Fruit fly (Drosophila melanogaster) Kc167 (cell line): Measurements from ENCODE around the gene CG17230.

Experiments used
- Myc ChIP-seq: fragments of >200 bp; optimal IDR thresholded peaks from 2 replicates; lab custom pipeline; 2017; ENCODE audit warnings: missing external identifiers
- Sin3A ChIP-seq: fragments of >200 bp; optimal IDR thresholded peaks from 2 replicates; lab custom pipeline; 2018; ENCODE audit warnings: missing external identifiers
- h ChIP-seq: fragments of >200 bp; optimal IDR thresholded peaks from 3 replicates; lab custom pipeline; 2018; ENCODE audit warnings: missing external identifiers
- insv ChIP-seq: fragments of >200 bp; optimal IDR thresholded peaks from 3 replicates; lab custom pipeline; 2018; ENCODE audit warnings: missing external identifiers
- psq ChIP-seq: fragments of >200 bp; optimal IDR thresholded peaks from 2 replicates; lab custom pipeline; 2017; ENCODE audit warnings: missing external identifiers
- ttk ChIP-seq: sonication (Bioruptor generic); optimal IDR thresholded peaks from 2 replicates; lab custom pipeline; 2017; ENCODE audit warnings: missing external identifiers

Gene CG17230

DNA sequence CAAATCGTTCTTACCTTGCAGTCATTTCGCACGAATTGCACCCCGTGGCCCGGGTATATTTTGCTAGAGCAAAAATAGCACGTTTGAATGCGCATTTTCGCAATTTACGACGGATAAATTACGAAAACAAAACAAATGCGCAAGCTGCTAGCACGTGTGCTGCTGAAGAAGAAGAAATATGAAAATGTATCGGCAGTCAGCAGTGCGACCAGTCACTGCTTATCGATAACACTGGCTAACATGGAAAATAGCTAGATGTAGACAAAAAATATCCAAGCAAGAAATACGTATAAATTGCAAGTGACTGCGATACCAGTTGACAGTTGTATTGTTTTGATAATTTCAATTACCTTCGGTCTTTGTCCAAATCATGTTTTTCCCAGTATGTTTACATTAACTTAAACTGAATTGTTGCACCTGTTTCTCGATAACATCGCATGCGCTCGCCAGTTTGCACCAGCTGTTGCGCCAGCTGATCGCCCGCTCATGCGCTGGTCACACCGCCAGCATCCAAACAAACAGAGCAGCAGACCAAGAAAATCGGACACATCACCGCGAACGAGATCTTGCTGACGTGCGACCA is 6.1 kb upstream of the CG17230 start, which contains the start of the genes RpL24-like and CG5276:
Gene RpL24-like, minus strand, starts transcription at position 188 of the 583 bp plus-strand sequence.
Gene CG5276, plus strand, starts transcription at position 344 of the 583 bp plus-strand sequence.
- TF ChIP-seq Myc (lab: Kevin White, UChicago) = no peak
- TF ChIP-seq Sin3A (lab: Kevin White, UChicago) = no peak
- TF ChIP-seq insv (lab: Kevin White, UChicago) = no peak
- TF ChIP-seq h = no peak
- no peak for TF ChIP-seq ttk (lab: Kevin White, UChicago)
- no peak for TF ChIP-seq psq (lab: Kevin White, UChicago)

DNA sequence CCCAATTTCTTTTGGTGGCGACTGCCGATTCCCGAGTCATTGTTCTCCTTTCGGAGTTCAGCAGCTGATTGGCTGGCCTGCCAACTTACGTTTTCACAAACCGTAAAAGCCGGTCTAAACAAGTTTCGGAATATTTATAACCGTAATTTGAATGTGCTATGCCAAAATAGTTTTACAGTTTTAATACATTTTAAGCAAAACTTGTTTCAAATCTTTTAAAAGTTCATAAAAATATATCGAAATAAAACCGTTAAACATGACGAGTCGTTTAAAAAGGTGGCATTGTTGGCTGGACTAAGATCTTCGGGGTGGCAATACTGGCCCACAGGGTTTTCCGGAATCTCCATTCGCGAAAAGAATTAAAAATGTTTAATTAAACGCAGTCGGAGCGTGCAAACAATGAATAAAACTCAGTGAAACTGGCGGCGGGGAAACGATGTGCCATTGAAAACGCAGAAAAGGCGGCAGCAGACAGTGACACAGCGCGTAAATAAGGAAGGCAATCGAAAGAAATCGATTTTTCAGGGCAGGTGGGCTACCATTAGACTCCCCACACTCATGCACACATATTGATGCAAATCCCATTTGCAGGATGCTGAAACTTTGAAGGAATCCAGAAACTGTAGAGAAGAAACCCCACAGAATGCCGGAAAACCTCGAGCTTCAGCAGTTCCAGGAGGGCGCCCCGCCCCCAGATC is 1.9 kb upstream of the CG17230 start, which contains the start of the genes Exd2 and CG5281:
Gene Exd2, minus strand, starts transcription at position 167 of the 698 bp plus-strand sequence.
Gene CG5281, plus strand, starts transcription at position 314 of the 698 bp plus-strand sequence.
- TF ChIP-seq ttk (lab: Kevin White, UChicago) (no peak), Myc (lab: Kevin White, UChicago) (no peak), Sin3A (lab: Kevin White, UChicago) (no peak), psq (lab: Kevin White, UChicago) (no peak), insv (lab: Kevin White, UChicago) (no peak), h (no peak)

DNA sequence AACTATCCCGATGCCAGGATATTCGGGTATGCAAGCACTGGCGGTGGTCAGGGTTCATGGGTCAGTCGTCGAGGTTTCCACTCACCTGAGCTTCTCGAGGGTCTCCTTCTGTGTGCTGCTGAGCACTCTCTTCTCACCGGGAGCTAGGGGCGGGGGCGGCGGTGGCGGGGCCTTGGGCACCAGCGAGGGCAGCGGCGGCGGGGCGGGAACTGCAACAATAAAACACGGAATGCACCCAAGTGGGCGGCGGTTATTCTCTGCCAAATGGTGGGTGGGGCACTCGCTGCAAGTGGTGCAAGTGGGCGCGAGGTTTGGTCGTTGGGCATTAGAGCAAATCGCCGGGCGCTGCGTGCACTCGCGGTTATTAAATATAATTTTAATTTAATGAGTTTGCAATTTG is 3.5 kb downstream of the CG17230 start:
- no peak for TF ChIP-seq ttk (lab: Kevin White, UChicago)

DNA sequence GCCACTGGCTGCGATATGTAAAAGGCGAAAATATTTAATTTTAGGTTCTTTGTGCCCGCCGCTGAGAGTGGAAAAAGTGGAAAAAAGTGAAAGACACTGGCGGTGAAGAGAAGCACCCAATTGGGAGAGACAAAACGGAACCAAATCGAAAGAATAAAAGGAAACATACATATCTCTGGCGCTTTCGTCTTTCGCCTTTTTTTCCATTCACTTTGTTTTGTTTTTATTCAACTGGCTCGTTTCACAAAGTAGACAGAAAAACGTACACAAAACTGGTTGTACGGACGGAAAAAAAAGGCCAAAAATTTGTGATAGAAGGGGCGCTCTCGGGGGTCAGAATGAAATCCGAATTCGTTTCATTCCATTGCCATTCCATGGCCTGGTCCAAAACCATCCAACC is 12.1 kb downstream of the CG17230 start:
- no peak for TF ChIP-seq h
- no peak for TF ChIP-seq insv (lab: Kevin White, UChicago)
- no peak for TF ChIP-seq ttk (lab: Kevin White, UChicago)

DNA sequence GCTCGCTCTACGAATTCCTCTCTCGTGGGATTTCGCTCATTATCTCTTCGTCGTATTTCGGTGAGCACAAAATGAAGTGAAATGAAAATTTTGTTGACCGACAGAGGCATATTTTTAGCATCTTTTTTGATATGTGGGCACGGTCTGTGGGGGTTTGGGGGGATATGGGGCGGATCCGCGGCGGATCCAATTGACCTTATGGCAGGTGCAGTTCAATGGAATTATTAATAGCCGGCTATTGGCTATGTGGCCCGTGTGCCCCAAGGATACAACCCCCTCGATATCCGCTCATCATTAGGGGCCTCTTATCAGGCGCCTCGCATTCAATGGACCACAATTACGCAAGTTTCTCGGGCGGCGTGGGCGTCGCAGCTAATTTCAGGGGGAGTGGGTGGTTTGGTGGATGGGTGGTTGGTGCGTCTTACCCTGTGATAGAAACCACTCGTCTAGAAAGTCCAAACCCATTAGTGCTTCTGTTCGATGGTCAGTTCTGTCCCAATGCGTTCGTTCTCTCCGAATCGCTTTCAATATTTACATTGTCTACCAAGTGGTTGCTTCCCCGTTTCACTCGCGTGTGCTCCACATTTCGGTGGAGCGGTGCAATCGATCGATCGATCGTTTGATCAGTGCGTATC is 13.7 kb downstream of the CG17230 start, which contains the start of gene sals:
Gene sals, minus strand, starts transcription at position 585 of the 635 bp plus-strand sequence.
- TF ChIP-seq h (no peak), insv (lab: Kevin White, UChicago) (no peak), Myc (lab: Kevin White, UChicago) (no peak), psq (lab: Kevin White, UChicago) (no peak), ttk (lab: Kevin White, UChicago) (no peak), Sin3A (lab: Kevin White, UChicago) (no peak)

DNA sequence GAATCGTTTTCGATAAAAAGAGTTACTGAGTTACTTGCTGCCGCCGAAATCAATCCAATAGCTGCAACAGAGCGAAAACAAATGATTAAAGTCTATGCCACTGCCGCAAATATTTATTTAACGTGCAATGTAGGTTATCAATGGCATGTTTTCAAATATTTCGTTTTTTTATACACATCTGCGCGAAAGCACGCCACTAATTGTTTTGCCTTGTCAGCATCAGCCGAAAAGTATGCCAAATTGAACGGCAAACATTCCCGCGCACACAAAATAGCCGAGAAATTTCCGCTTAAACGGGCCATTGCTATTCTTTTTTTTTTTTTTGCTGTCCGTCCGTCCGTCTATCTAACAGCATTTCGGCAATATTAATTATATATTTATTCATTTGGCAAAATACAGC is 14.5 kb downstream of the CG17230 start:
- TF ChIP-seq insv (lab: Kevin White, UChicago) = no peak
- TF ChIP-seq ttk (lab: Kevin White, UChicago) = no peak
- TF ChIP-seq psq (lab: Kevin White, UChicago) = no peak
- no peak for TF ChIP-seq Myc (lab: Kevin White, UChicago)
- TF ChIP-seq h = no peak
- no peak for TF ChIP-seq Sin3A (lab: Kevin White, UChicago)

DNA sequence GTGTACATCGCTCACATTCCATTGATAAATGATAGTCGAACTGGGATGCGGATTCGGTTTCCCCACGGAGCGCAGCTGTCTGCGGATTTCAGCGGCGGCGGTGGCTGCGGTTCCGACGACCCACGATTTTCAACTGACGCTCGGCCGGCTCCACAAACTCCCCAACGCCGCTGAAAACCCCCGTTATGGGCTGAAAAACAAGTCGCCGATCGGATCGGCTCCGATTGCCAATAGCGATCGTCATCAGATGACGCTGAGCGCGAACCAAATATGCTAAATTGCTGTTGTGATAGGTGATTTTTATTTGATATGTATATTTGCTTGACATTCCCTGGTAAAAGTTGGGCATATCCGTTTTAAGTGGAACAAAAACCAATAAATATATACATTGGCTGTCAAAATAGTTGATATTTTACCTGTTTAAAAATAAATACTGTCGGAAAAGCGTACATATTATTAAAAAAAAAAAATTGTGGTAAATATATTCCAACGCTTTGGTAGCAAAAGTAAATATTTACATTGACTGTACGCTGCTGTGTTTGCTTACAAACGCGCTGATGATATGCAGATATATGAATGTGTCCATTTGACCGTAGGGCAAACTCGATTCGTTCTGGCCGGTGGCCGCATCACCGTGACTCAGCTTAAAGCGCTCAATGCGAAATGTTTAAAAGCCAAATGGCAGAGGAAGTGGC is 16.8 kb downstream of the CG17230 start:
- no peak for TF ChIP-seq psq (lab: Kevin White, UChicago)
- no peak for TF ChIP-seq insv (lab: Kevin White, UChicago)
- no peak for TF ChIP-seq h
- no peak for TF ChIP-seq ttk (lab: Kevin White, UChicago)
- TF ChIP-seq Sin3A (lab: Kevin White, UChicago) = no peak
- no peak for TF ChIP-seq Myc (lab: Kevin White, UChicago)

DNA sequence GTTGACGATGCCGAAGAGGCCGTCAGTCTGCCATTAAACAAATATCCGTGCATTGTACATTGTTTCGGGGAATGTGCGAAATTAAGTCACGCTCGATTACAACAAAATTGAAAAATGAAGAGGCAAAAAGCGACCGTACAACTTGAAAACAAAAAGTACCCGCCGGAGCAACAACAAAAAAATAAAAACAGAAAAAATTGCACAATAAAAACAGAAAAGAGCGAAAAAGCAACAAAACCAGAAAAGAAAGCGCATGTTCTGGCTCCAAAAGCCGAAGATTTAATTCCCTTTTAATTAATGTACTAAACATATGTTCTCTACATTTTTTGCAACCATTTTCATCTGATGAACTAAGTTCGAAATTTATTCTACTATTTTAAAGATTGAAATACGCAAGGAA is 19.0 kb downstream of the CG17230 start:
- TF ChIP-seq h = no peak
- no peak for TF ChIP-seq ttk (lab: Kevin White, UChicago)
- no peak for TF ChIP-seq Myc (lab: Kevin White, UChicago)
- no peak for TF ChIP-seq psq (lab: Kevin White, UChicago)
- no peak for TF ChIP-seq Sin3A (lab: Kevin White, UChicago)
- no peak for TF ChIP-seq insv (lab: Kevin White, UChicago)

DNA sequence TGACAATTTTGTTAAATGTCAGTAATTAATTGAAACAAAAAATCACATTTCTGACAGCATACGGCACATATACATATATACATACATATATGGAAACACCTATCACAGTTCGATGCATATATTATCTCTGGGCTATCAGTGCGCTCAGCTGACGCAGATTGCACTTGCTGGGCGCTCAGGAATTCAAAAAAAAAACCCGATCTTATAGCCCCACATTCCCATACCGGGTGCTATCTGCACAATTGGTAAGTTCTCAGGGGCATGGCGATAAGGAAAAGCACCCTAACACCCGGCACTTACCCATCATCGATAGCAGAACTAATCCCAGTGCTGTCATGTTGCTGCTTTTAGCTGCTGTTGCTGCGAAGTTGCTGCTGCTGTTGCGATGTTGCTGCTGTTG is 19.7 kb downstream of the CG17230 start:
- TF ChIP-seq Sin3A (lab: Kevin White, UChicago) (no peak), h (no peak), insv (lab: Kevin White, UChicago) (no peak), ttk (lab: Kevin White, UChicago) (no peak), psq (lab: Kevin White, UChicago) (no peak), Myc (lab: Kevin White, UChicago) (no peak)

DNA sequence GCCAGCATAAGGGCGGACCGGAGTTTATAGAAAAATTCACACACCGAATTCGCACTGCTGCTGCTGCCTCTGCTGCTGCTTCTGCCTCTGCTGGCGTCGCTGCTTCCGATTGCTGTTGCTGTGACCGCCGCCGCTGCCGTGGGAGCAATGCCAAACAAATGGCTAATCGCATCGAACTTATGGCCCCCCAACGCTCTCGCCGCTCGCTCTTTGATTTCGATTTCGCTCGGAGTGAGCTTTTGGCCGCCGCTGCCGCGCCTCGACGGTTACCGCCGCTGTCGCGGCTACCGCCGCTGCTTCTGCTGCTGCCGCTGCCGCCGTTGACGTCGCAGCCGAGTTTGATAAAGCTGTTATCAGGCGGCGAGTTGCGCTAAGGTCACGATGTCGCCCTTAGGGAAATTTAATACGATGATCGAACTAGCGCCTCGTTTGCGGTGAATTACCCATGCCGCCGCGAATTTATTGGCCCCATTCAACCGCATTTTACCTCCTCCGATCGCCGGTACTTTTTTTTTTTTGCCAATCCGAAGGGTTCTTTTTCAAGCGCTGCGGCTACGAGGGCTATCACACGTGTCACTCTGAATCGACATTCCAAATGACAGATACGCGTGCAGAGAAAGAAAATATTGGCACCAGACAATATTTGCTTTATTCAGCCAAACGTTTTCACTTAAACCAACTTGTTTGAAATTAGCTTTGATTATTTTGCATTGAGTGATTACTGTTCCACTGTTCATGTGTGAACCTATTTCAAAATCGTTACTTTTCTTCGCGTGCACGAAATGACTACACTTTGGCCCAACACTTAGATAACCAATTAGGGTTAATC is 20.7 kb downstream of the CG17230 start:
- no peak for TF ChIP-seq psq (lab: Kevin White, UChicago)
- no peak for TF ChIP-seq Myc (lab: Kevin White, UChicago)
- no peak for TF ChIP-seq insv (lab: Kevin White, UChicago)
- no peak for TF ChIP-seq Sin3A (lab: Kevin White, UChicago)
- TF ChIP-seq ttk (lab: Kevin White, UChicago) = no peak
- no peak for TF ChIP-seq h

DNA sequence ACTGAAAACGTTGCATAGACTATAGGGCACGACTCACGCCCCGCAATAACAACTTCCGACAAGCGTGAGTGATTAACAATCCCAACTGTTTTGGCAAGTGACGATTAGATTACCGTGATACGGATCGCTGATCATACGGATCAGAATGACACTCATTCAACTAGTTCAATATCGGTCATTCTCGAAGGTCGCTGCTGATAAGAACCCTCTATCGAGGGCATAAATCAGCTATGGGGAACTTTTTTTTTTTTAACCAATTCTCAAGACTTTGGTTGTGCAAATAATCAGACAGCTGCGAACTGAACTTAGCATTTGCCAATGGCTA is 21.2 kb downstream of the CG17230 start:
- TF ChIP-seq h = no peak
- TF ChIP-seq ttk (lab: Kevin White, UChicago) = no peak
- TF ChIP-seq Myc (lab: Kevin White, UChicago) = no peak
- no peak for TF ChIP-seq Sin3A (lab: Kevin White, UChicago)
- no peak for TF ChIP-seq insv (lab: Kevin White, UChicago)
- TF ChIP-seq psq (lab: Kevin White, UChicago) = no peak
